Worm (Caenorhabditis elegans) whole organism, L4 larva: Measurements from ENCODE around the gene Y50D4B.1.

Experiments used
- D1046.2 ChIP-seq: fragments of 200-800 bp; sonication (Bioruptor generic); IDR thresholded peaks from 2 replicates; pipeline ENCODE4 v1.3.6; 2022; ENCODE audit warnings: missing genetic modification characterization, missing compliant biosample characterization
- F37D6.2 ChIP-seq: sonication (generic microtip); optimal IDR thresholded peaks from 2 replicates; lab custom pipeline; 2016; ENCODE audit warnings: mild to moderate bottlenecking, missing genetic modification characterization, missing compliant biosample characterization
- R02D3.7 ChIP-seq: fragments of 150-350 bp; sonication (generic microtip); optimal IDR thresholded peaks from 3 replicates; lab custom pipeline; 2014; ENCODE audit warnings: missing biosample characterization, missing genetic modification characterization
- T20F7.1 ChIP-seq: fragments of 200-800 bp; sonication (Bioruptor generic); optimal IDR thresholded peaks from 2 replicates; lab custom pipeline; 2018; ENCODE audit warnings: mild to moderate bottlenecking, missing genetic modification characterization, missing compliant biosample characterization
- T26A8.4 ChIP-seq: fragments of 200-800 bp; sonication (Bioruptor generic); IDR thresholded peaks from 2 replicates; pipeline ENCODE4 v1.3.6; 2022; ENCODE audit warnings: missing genetic modification characterization, missing compliant biosample characterization
- Y48G9A.11 ChIP-seq: fragments of 200-800 bp; sonication (Bioruptor generic); IDR thresholded peaks from 2 replicates; pipeline ENCODE4 v1.3.6; 2022; ENCODE audit warnings: missing genetic modification reagents, missing genetic modification characterization, missing compliant biosample characterization
- Y5F2A.4 ChIP-seq: fragments of 200-800 bp; sonication (Bioruptor generic); optimal IDR thresholded peaks from 2 replicates; lab custom pipeline; 2018; ENCODE audit warnings: mild to moderate bottlenecking, missing genetic modification characterization, missing compliant biosample characterization
- ZK337.2 ChIP-seq: fragments of 200-800 bp; sonication (Bioruptor generic); IDR thresholded peaks from 2 replicates; pipeline ENCODE4 v1.3.6; 2022; ENCODE audit warnings: missing genetic modification reagents, missing genetic modification characterization, missing compliant biosample characterization
- aha-1 ChIP-seq: fragments of 150-350 bp; peaks from one replicate; lab custom pipeline; 2014; ENCODE audit warnings: missing biosample characterization, missing genetic modification characterization
- arid-1 ChIP-seq: fragments of 200-800 bp; sonication (Bioruptor generic); conservative IDR thresholded peaks from 2 replicates; pipeline ENCODE4 v1.3.6; 2022; ENCODE audit warnings: missing genetic modification reagents, missing genetic modification characterization, missing compliant biosample characterization
- ceh-20 ChIP-seq: fragments of 200-800 bp; sonication (Bioruptor generic); IDR thresholded peaks from 2 replicates; pipeline ENCODE4 v1.3.6; 2022; ENCODE audit warnings: missing genetic modification reagents, missing genetic modification characterization, missing compliant biosample characterization
- ceh-28 ChIP-seq: fragments of 150-350 bp; optimal IDR thresholded peaks from 2 replicates; lab custom pipeline; 2014; ENCODE audit warnings: missing biosample characterization, missing genetic modification reagents, missing genetic modification characterization
- ceh-32 ChIP-seq: sonication (generic microtip); optimal IDR thresholded peaks from 2 replicates; lab custom pipeline; 2016; ENCODE audit warnings: mild to moderate bottlenecking, missing genetic modification characterization, missing compliant biosample characterization; ENCODE audit not compliant: poor library complexity
- ces-1 ChIP-seq: fragments of 150-350 bp; sonication (generic microtip); optimal IDR thresholded peaks from 4 replicates; lab custom pipeline; 2014; ENCODE audit warnings: missing biosample characterization, missing genetic modification reagents, missing genetic modification characterization
- ctbp-1 ChIP-seq: fragments of 200-800 bp; sonication (Bioruptor generic); IDR thresholded peaks from 2 replicates; pipeline ENCODE4 v1.3.6; 2022; ENCODE audit warnings: missing genetic modification reagents, missing genetic modification characterization, missing compliant biosample characterization
- daf-19 ChIP-seq: fragments of 200-800 bp; sonication (Bioruptor generic); conservative IDR thresholded peaks from 2 replicates; pipeline ENCODE4 v1.3.6; 2022; ENCODE audit warnings: missing genetic modification characterization, missing compliant biosample characterization
- dmd-9 ChIP-seq: fragments of 200-800 bp; sonication (Bioruptor generic); IDR thresholded peaks from 2 replicates; pipeline ENCODE4 v1.3.6; 2022; ENCODE audit warnings: missing genetic modification reagents, missing genetic modification characterization, missing compliant biosample characterization
- duxl-1 ChIP-seq: sonication (generic microtip); optimal IDR thresholded peaks from 2 replicates; lab custom pipeline; 2016; ENCODE audit warnings: mild to moderate bottlenecking, missing genetic modification characterization, moderate library complexity, missing compliant biosample characterization; ENCODE audit not compliant: poor library complexity
- egl-27 ChIP-seq: sonication (generic microtip); optimal IDR thresholded peaks from 3 replicates; lab custom pipeline; 2017; ENCODE audit warnings: missing biosample characterization, missing genetic modification reagents, missing genetic modification characterization
- fos-1 ChIP-seq: fragments of 150-350 bp; optimal IDR thresholded peaks from 2 replicates; lab custom pipeline; 2014; ENCODE audit warnings: missing biosample characterization, missing genetic modification characterization
- hif-1 ChIP-seq, 2 experiments: sonication (generic microtip); optimal IDR thresholded peaks; 2 replicates each; lab custom pipeline; 2016 to 2017; ENCODE audit warnings: missing compliant biosample characterization in 2 of 2, missing genetic modification characterization in 2 of 2, missing genetic modification reagents in 2 of 2, missing genotype in 2 of 2, mild to moderate bottlenecking in 1 of 2
- hlh-30 ChIP-seq: sonication (generic microtip); optimal IDR thresholded peaks from 2 replicates; lab custom pipeline; 2017; ENCODE audit warnings: antibody characterized with exemption, mild to moderate bottlenecking, missing genetic modification characterization, missing compliant biosample characterization; ENCODE audit not compliant: insufficient read depth
- hmg-1.1 ChIP-seq: fragments of 200-800 bp; sonication (Bioruptor generic); IDR thresholded peaks from 2 replicates; pipeline ENCODE4 v1.3.6; 2022; ENCODE audit warnings: missing genetic modification reagents, missing genetic modification characterization, missing compliant biosample characterization
- jun-1 ChIP-seq: fragments of 150-350 bp; optimal IDR thresholded peaks from 2 replicates; lab custom pipeline; 2014; ENCODE audit warnings: missing biosample characterization, missing genetic modification reagents, missing genetic modification characterization
- lin-1 ChIP-seq: fragments of 200-800 bp; sonication (Bioruptor generic); IDR thresholded peaks from 2 replicates; pipeline ENCODE4 v1.3.6; 2022; ENCODE audit warnings: missing genetic modification reagents, missing genetic modification characterization, missing compliant biosample characterization
- lin-29 ChIP-seq: fragments of 200-800 bp; sonication (Bioruptor generic); IDR thresholded peaks from 2 replicates; pipeline ENCODE4 v1.3.6; 2022; ENCODE audit warnings: missing genetic modification reagents, missing genetic modification characterization, missing compliant biosample characterization
- lir-3 ChIP-seq: sonication (generic microtip); optimal IDR thresholded peaks from 2 replicates; lab custom pipeline; 2016; ENCODE audit warnings: mild to moderate bottlenecking, missing genetic modification characterization, missing compliant biosample characterization
- madf-9 ChIP-seq: fragments of 200-800 bp; sonication (Bioruptor generic); conservative IDR thresholded peaks from 2 replicates; pipeline ENCODE4 v1.3.6; 2022; ENCODE audit warnings: missing genetic modification reagents, missing genetic modification characterization, missing compliant biosample characterization
- mdl-1 ChIP-seq, 2 experiments: fragments of 150-350 bp in 1 of 2; sonication (generic microtip) in 1 of 2; optimal IDR thresholded peaks; 2 replicates each; lab custom pipeline; 2014 to 2017; ENCODE audit warnings: missing biosample characterization in 2 of 2, missing genetic modification characterization in 2 of 2
- mdt-29 ChIP-seq: fragments of 200-800 bp; sonication (Bioruptor generic); IDR thresholded peaks from 2 replicates; pipeline ENCODE4 v1.3.6; 2022; ENCODE audit warnings: missing genetic modification reagents, missing genetic modification characterization, missing compliant biosample characterization
- mes-2 ChIP-seq: sonication (generic microtip); optimal IDR thresholded peaks from 2 replicates; lab custom pipeline; 2016; ENCODE audit warnings: missing genotype, mild to moderate bottlenecking, missing genetic modification characterization, missing compliant biosample characterization; ENCODE audit not compliant: poor library complexity, severe bottlenecking
- mxl-2 ChIP-seq: fragments of 200-800 bp; sonication (Bioruptor generic); conservative IDR thresholded peaks from 2 replicates; pipeline ENCODE4 v1.3.6; 2022; ENCODE audit warnings: missing genetic modification reagents, missing genetic modification characterization, missing compliant biosample characterization
- nhr-10 ChIP-seq: fragments of 150-350 bp; optimal IDR thresholded peaks from 2 replicates; lab custom pipeline; 2014; ENCODE audit warnings: missing biosample characterization, missing genetic modification characterization
- nhr-102 ChIP-seq: sonication (generic microtip); optimal IDR thresholded peaks from 2 replicates; lab custom pipeline; 2016; ENCODE audit warnings: mild to moderate bottlenecking, missing genetic modification characterization, moderate library complexity, missing compliant biosample characterization
- nhr-41 ChIP-seq: fragments of 200-800 bp; sonication (Bioruptor generic); IDR thresholded peaks from 2 replicates; pipeline ENCODE4 v1.3.6; 2022; ENCODE audit warnings: missing genetic modification reagents, missing genetic modification characterization, missing compliant biosample characterization
- nhr-76 ChIP-seq: fragments of 150-350 bp; optimal IDR thresholded peaks from 2 replicates; lab custom pipeline; 2014; ENCODE audit warnings: missing biosample characterization, missing genetic modification characterization
- nhr-77 ChIP-seq: fragments of 150-350 bp; optimal IDR thresholded peaks from 2 replicates; lab custom pipeline; 2014; ENCODE audit warnings: missing biosample characterization, missing genetic modification characterization
- rbr-2 ChIP-seq: sonication (generic microtip); optimal IDR thresholded peaks from 2 replicates; lab custom pipeline; 2016; ENCODE audit warnings: missing genotype, missing genetic modification characterization, missing compliant biosample characterization
- saeg-2 ChIP-seq: fragments of 200-800 bp; sonication (Bioruptor generic); IDR thresholded peaks from 2 replicates; pipeline ENCODE4 v1.3.6; 2022; ENCODE audit warnings: missing genetic modification reagents, missing genetic modification characterization, missing compliant biosample characterization
- snpc-4 ChIP-seq: fragments of 150-350 bp; optimal IDR thresholded peaks from 2 replicates; lab custom pipeline; 2014; ENCODE audit warnings: missing biosample characterization, missing genetic modification characterization
- spr-1 ChIP-seq: sonication (generic microtip); optimal IDR thresholded peaks from 2 replicates; lab custom pipeline; 2016; ENCODE audit warnings: mild to moderate bottlenecking, missing genetic modification characterization, missing compliant biosample characterization
- spr-3 ChIP-seq: fragments of 200-800 bp; sonication (Bioruptor generic); optimal IDR thresholded peaks from 2 replicates; lab custom pipeline; 2018; ENCODE audit warnings: mild to moderate bottlenecking, missing genetic modification characterization, missing compliant biosample characterization
- tag-97 ChIP-seq: fragments of 200-800 bp; sonication (Bioruptor generic); IDR thresholded peaks from 2 replicates; pipeline ENCODE4 v1.3.6; 2022; ENCODE audit warnings: missing genetic modification characterization, missing compliant biosample characterization
- vab-7 ChIP-seq: fragments of 200-800 bp; sonication (Bioruptor generic); IDR thresholded peaks from 2 replicates; pipeline ENCODE4 v1.3.6; 2022; ENCODE audit warnings: missing genetic modification reagents, missing genetic modification characterization, missing compliant biosample characterization
- zfp-2 ChIP-seq: sonication (generic microtip); optimal IDR thresholded peaks from 2 replicates; lab custom pipeline; 2016; ENCODE audit warnings: mild to moderate bottlenecking, missing genetic modification characterization, missing compliant biosample characterization
- zip-11 ChIP-seq: fragments of 200-800 bp; sonication (Bioruptor generic); IDR thresholded peaks from 2 replicates; pipeline ENCODE4 v1.3.6; 2022; ENCODE audit warnings: missing genetic modification characterization, missing compliant biosample characterization
- zip-2 ChIP-seq: fragments of 150-350 bp; optimal IDR thresholded peaks from 2 replicates; lab custom pipeline; 2014; ENCODE audit warnings: missing biosample characterization, missing genetic modification characterization

Y50D4B.1 gene

ce11 chrV:1149734-1150669 is 37.2 kb downstream of the Y50D4B.1 start (continued):
- TF ChIP-seq zip-2 (tag; lab: Kevin White, UChicago) (no peak), mes-2 (tag; lab: Kevin White, UChicago) (no peak), nhr-41 (GFP tag; lab: Robert Waterston, UW) (no peak), ceh-20 (no peak), lin-1 (no peak), T20F7.1 (GFP tag; lab: Kevin White, UChicago) (no peak), mxl-2 (no peak), tag-97 (GFP tag; lab: Robert Waterston, UW) (no peak), fos-1 (tag; lab: Kevin White, UChicago) (no peak), daf-19 (no peak), F37D6.2 (tag; lab: Kevin White, UChicago) (no peak), ctbp-1 (peak; percentile 43; the same call in 1 of the 2 replicates), jun-1 (tag; lab: Kevin White, UChicago) (no peak), hif-1 (tag; optimal IDR thresholded peaks at IDR 0.05; lab: Kevin White, UChicago) (no peak), ces-1 (GFP tag; lab: Kevin White, UChicago) (peak; percentile 81)

ce11 chrV:1151324-1151742 is 38.6 kb downstream of the Y50D4B.1 start:
- TF ChIP-seq hlh-30 (tag; lab: Kevin White, UChicago), result peak; percentile 95
- peak; percentile 99 for TF ChIP-seq hmg-1.1 (GFP tag; lab: Robert Waterston, UW)
- TF ChIP-seq lin-29 (GFP tag; lab: Robert Waterston, UW), result peak; percentile 93
- peak; percentile 96 for TF ChIP-seq spr-3
- TF ChIP-seq aha-1, result peak; percentile 99
- peak; percentile 90 for TF ChIP-seq ceh-28 (tag; lab: Kevin White, UChicago)
- peak; percentile 89 for TF ChIP-seq mxl-2
- peak; percentile 63 for TF ChIP-seq fos-1 (tag; lab: Kevin White, UChicago)
- TF ChIP-seq mdt-29 (GFP tag; lab: Robert Waterston, UW), result peak; percentile 99
- TF ChIP-seq vab-7, result peak; percentile 98
- no peak for TF ChIP-seq zip-11
- TF ChIP-seq lir-3 (tag; lab: Kevin White, UChicago), result peak; percentile 93
- TF ChIP-seq ZK337.2 (GFP tag; lab: Robert Waterston, UW), result peak; percentile 83
- TF ChIP-seq egl-27 (tag; lab: Kevin White, UChicago), result no peak
- peak; percentile 99 for TF ChIP-seq rbr-2 (tag; lab: Kevin White, UChicago)
- peak; percentile 91 for TF ChIP-seq duxl-1 (tag; lab: Kevin White, UChicago)
- peak; percentile 96 for TF ChIP-seq mdl-1 (tag; optimal IDR thresholded peaks at IDR 0.05; lab: Kevin White, UChicago)
- TF ChIP-seq arid-1 (GFP tag; lab: Robert Waterston, UW), result peak; percentile 90
- peak; percentile 100 for TF ChIP-seq madf-9 (GFP tag; lab: Robert Waterston, UW)
- no peak for TF ChIP-seq snpc-4
- TF ChIP-seq zip-2 (tag; lab: Kevin White, UChicago), result peak; percentile 86
- peak; percentile 98 for TF ChIP-seq nhr-10
- peak; percentile 98 for TF ChIP-seq dmd-9
- TF ChIP-seq D1046.2, result peak; percentile 95
- peak; percentile 89 for TF ChIP-seq ceh-32 (tag; lab: Kevin White, UChicago)
- peak; percentile 98 for TF ChIP-seq nhr-102 (tag; lab: Kevin White, UChicago)
- TF ChIP-seq T26A8.4 (GFP tag; lab: Robert Waterston, UW), result peak; percentile 99
- TF ChIP-seq nhr-76, result peak; percentile 42
- TF ChIP-seq saeg-2 (GFP tag; lab: Robert Waterston, UW), result peak; percentile 100
- TF ChIP-seq zfp-2 (tag; lab: Kevin White, UChicago), result peak; percentile 86
- peak; percentile 99 for TF ChIP-seq ceh-20
- peak; percentile 99 for TF ChIP-seq ctbp-1
- peak; percentile 96 for TF ChIP-seq spr-1 (tag; lab: Kevin White, UChicago)
- peak; percentile 97 for TF ChIP-seq nhr-77
- peak; percentile 80 for TF ChIP-seq Y5F2A.4
- no peak for TF ChIP-seq R02D3.7 (tag; lab: Kevin White, UChicago)
- no peak for TF ChIP-seq Y48G9A.11 (GFP tag; lab: Robert Waterston, UW)
- TF ChIP-seq T20F7.1 (GFP tag; lab: Kevin White, UChicago), result peak; percentile 95
